Worm (Caenorhabditis elegans) whole organism, young adult: ENCODE data around the gene R05G6.4.
"Not testable (repeated sequence)": the region's sequence is repeated elsewhere in the genome, so short reads cannot be mapped to it uniquely, and the experiment has no call there.

Experiments used
- bed-1 ChIP-seq: fragments of 200-800 bp; sonication (Bioruptor generic); IDR thresholded peaks from 2 replicates; pipeline ENCODE4 v1.3.6; 2022; ENCODE audit warnings: missing genetic modification reagents, missing genetic modification characterization, missing compliant biosample characterization
- madf-8 ChIP-seq: fragments of 200-800 bp; sonication (Bioruptor generic); conservative IDR thresholded peaks from 2 replicates; pipeline ENCODE4 v1.3.6; 2022; ENCODE audit warnings: missing genetic modification reagents, missing genetic modification characterization, missing compliant biosample characterization
- mes-4 ChIP-seq: sonication (generic microtip); optimal IDR thresholded peaks from 2 replicates; lab custom pipeline; 2016; ENCODE audit warnings: missing genotype, missing genetic modification characterization, missing compliant biosample characterization

The R05G6.4 gene

DNA sequence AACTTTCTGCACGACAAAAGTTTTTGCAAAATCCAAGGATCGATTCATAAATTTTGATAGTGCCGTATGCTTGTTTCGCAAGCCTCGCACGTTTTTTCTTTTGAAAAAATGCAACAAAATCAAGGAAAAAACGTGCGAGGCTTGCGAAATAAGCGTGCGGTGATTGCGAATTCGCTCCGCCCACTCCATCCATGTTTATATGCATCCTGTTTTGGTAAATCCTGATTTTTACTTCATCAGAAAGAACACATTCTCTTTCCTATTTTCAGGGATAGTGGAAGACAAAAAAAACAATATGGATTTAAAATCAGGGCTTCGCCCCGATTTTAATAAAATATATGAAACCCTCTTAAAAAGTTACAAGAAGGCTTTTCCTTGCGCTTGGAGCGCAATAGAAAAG is 50.8 kb downstream of the R05G6.4 start, which contains the start of gene F32E10.9:
F32E10.9 (minus strand) TSS at position 101 of the 400 bp plus-strand sequence.
- TF ChIP-seq madf-8; mes-4 (tag; lab: Kevin White, UChicago); bed-1: not testable (repeated sequence)
